Worm (Caenorhabditis elegans) whole organism, L2 larva: ENCODE measurements around the gene drr-1.

ENCODE experiments used
- C34F6.9 ChIP-seq: fragments of 150-350 bp; optimal IDR thresholded peaks from 2 replicates; lab custom pipeline; 2014; ENCODE audit warnings: missing biosample characterization, missing genetic modification characterization
- F13H6.1 ChIP-seq: sonication (generic microtip); optimal IDR thresholded peaks from 2 replicates; lab custom pipeline; 2016; ENCODE audit warnings: missing genetic modification characterization, missing compliant biosample characterization
- R02D3.7 ChIP-seq: fragments of 150-350 bp; optimal IDR thresholded peaks from 2 replicates; lab custom pipeline; 2014; ENCODE audit warnings: missing biosample characterization, missing genetic modification characterization
- ZK546.5 ChIP-seq: sonication (generic microtip); optimal IDR thresholded peaks from 2 replicates; lab custom pipeline; 2017; ENCODE audit warnings: missing biosample characterization, missing genetic modification characterization
- aly-2 ChIP-seq: fragments of 150-350 bp; optimal IDR thresholded peaks from 2 replicates; lab custom pipeline; 2014; ENCODE audit warnings: missing biosample characterization, missing genetic modification characterization
- ama-1 ChIP-seq: fragments of 150-350 bp; optimal IDR thresholded peaks from 2 replicates; lab custom pipeline; 2018; ENCODE audit warnings: inconsistent platforms
- blmp-1 ChIP-seq: sonication (generic microtip); optimal IDR thresholded peaks from 2 replicates; lab custom pipeline; 2017; ENCODE audit warnings: missing genetic modification characterization, mild to moderate bottlenecking, missing compliant biosample characterization, antibody characterized with exemption, moderate library complexity; ENCODE audit not compliant: insufficient read depth
- ceh-82 ChIP-seq: fragments of 150-350 bp; optimal IDR thresholded peaks from 2 replicates; lab custom pipeline; 2014; ENCODE audit warnings: missing biosample characterization, missing genetic modification characterization
- crh-2 ChIP-seq: sonication (generic microtip); optimal IDR thresholded peaks from 2 replicates; lab custom pipeline; 2017; ENCODE audit warnings: missing biosample characterization, missing genetic modification characterization
- egl-27 ChIP-seq: sonication (generic microtip); optimal IDR thresholded peaks from 3 replicates; lab custom pipeline; 2017; ENCODE audit warnings: missing biosample characterization, missing genetic modification reagents, missing genetic modification characterization
- fos-1 ChIP-seq: fragments of 150-350 bp; optimal IDR thresholded peaks from 2 replicates; lab custom pipeline; 2014; ENCODE audit warnings: missing biosample characterization, missing genetic modification characterization
- gmeb-1 ChIP-seq: fragments of 150-350 bp; optimal IDR thresholded peaks from 2 replicates; lab custom pipeline; 2014; ENCODE audit warnings: missing biosample characterization, missing genetic modification characterization
- lin-11 ChIP-seq: fragments of 150-350 bp; sonication (generic microtip); optimal IDR thresholded peaks from 2 replicates; lab custom pipeline; 2014; ENCODE audit warnings: missing biosample characterization, missing genetic modification characterization, inconsistent platforms, mixed read lengths
- lin-13 ChIP-seq: fragments of 150-350 bp; optimal IDR thresholded peaks from 2 replicates; lab custom pipeline; 2014; ENCODE audit warnings: missing biosample characterization, missing genetic modification reagents, missing genetic modification characterization
- lin-39 ChIP-seq: fragments of 150-350 bp; optimal IDR thresholded peaks from 2 replicates; lab custom pipeline; 2014; ENCODE audit warnings: missing biosample characterization, missing genetic modification reagents, missing genetic modification characterization
- lsy-2 ChIP-seq, 2 experiments: fragments of 150-350 bp in 1 of 2; sonication (generic microtip) in 1 of 2; optimal IDR thresholded peaks; 2 replicates each; lab custom pipeline; 2014 to 2017; ENCODE audit warnings: missing biosample characterization in 2 of 2, missing genetic modification characterization in 2 of 2
- mab-5 ChIP-seq: fragments of 150-350 bp; optimal IDR thresholded peaks from 2 replicates; lab custom pipeline; 2014; ENCODE audit warnings: missing biosample characterization, missing genetic modification characterization
- mbf-1 ChIP-seq: sonication (generic microtip); optimal IDR thresholded peaks from 2 replicates; lab custom pipeline; 2017; ENCODE audit warnings: missing biosample characterization, missing genetic modification characterization
- mdl-1 ChIP-seq, 2 experiments: fragments of 150-350 bp in 1 of 2; sonication (generic microtip) in 1 of 2; optimal IDR thresholded peaks; 2 replicates each; lab custom pipeline; 2017; ENCODE audit warnings: missing biosample characterization in 2 of 2, missing genetic modification characterization in 2 of 2
- nhr-10 ChIP-seq: sonication (generic microtip); optimal IDR thresholded peaks from 2 replicates; lab custom pipeline; 2017; ENCODE audit warnings: missing biosample characterization, missing genetic modification characterization
- nhr-12 ChIP-seq: fragments of 150-350 bp; optimal IDR thresholded peaks from 2 replicates; lab custom pipeline; 2014; ENCODE audit warnings: missing biosample characterization, missing genetic modification characterization
- nhr-129 ChIP-seq: fragments of 150-350 bp; optimal IDR thresholded peaks from 2 replicates; lab custom pipeline; 2014; ENCODE audit warnings: missing biosample characterization, missing genetic modification characterization
- nhr-21 ChIP-seq: fragments of 150-350 bp; optimal IDR thresholded peaks from 2 replicates; lab custom pipeline; 2014; ENCODE audit warnings: missing biosample characterization, missing genetic modification characterization
- nhr-23 ChIP-seq: fragments of 150-350 bp; optimal IDR thresholded peaks from 2 replicates; lab custom pipeline; 2014; ENCODE audit warnings: missing biosample characterization, missing genetic modification reagents, missing genetic modification characterization
- nhr-25 ChIP-seq: fragments of 150-350 bp; sonication (generic microtip); optimal IDR thresholded peaks from 3 replicates; lab custom pipeline; 2014; ENCODE audit warnings: missing biosample characterization, missing genetic modification characterization
- nhr-6 ChIP-seq: fragments of 150-350 bp; optimal IDR thresholded peaks from 2 replicates; lab custom pipeline; 2014; ENCODE audit warnings: missing biosample characterization, missing genetic modification characterization
- nhr-77 ChIP-seq: fragments of 150-350 bp; optimal IDR thresholded peaks from 2 replicates; lab custom pipeline; 2014; ENCODE audit warnings: missing biosample characterization, missing genetic modification characterization
- peb-1 ChIP-seq: fragments of 150-350 bp; optimal IDR thresholded peaks from 2 replicates; lab custom pipeline; 2014; ENCODE audit warnings: missing biosample characterization, missing genetic modification characterization
- sem-4 ChIP-seq: fragments of 150-350 bp; optimal IDR thresholded peaks from 2 replicates; lab custom pipeline; 2014; ENCODE audit warnings: missing biosample characterization, missing genetic modification reagents, missing genetic modification characterization
- skn-1 ChIP-seq: sonication (generic microtip); optimal IDR thresholded peaks from 2 replicates; lab custom pipeline; 2017; ENCODE audit warnings: missing biosample characterization, missing genetic modification characterization
- sma-3 ChIP-seq: sonication (generic microtip); optimal IDR thresholded peaks from 2 replicates; lab custom pipeline; 2016; ENCODE audit warnings: missing genetic modification reagents, missing genetic modification characterization, missing compliant biosample characterization
- sma-9 ChIP-seq, 2 experiments: fragments of 150-350 bp in 1 of 2; sonication (generic microtip) in 1 of 2; optimal IDR thresholded peaks; 2 replicates each; lab custom pipeline; 2014 to 2016; ENCODE audit warnings: missing genetic modification characterization in 2 of 2, mild to moderate bottlenecking in 1 of 2, missing biosample characterization in 1 of 2, missing compliant biosample characterization in 1 of 2, missing genetic modification reagents in 1 of 2, moderate library complexity in 1 of 2
- snpc-4 ChIP-seq: fragments of 150-350 bp; optimal IDR thresholded peaks from 2 replicates; lab custom pipeline; 2014; ENCODE audit warnings: missing biosample characterization, missing genetic modification characterization
- unc-39 ChIP-seq: fragments of 150-350 bp; optimal IDR thresholded peaks from 2 replicates; lab custom pipeline; 2014; ENCODE audit warnings: missing biosample characterization, missing genetic modification characterization
- unc-55 ChIP-seq: fragments of 150-350 bp; sonication (generic microtip); optimal IDR thresholded peaks from 3 replicates; lab custom pipeline; 2014; ENCODE audit warnings: missing biosample characterization, missing genetic modification reagents, missing genetic modification characterization
- zag-1 ChIP-seq: fragments of 150-350 bp; optimal IDR thresholded peaks from 2 replicates; lab custom pipeline; 2014; ENCODE audit warnings: missing biosample characterization, missing genetic modification characterization
- ztf-1 ChIP-seq: fragments of 200-800 bp; sonication (Bioruptor generic); conservative IDR thresholded peaks from 2 replicates; pipeline ENCODE4 v1.3.6; 2022; ENCODE audit warnings: missing genetic modification characterization, missing compliant biosample characterization
- ztf-4 ChIP-seq: fragments of 150-350 bp; optimal IDR thresholded peaks from 2 replicates; lab custom pipeline; 2014; ENCODE audit warnings: missing biosample characterization, missing genetic modification characterization

drr-1 gene

DNA sequence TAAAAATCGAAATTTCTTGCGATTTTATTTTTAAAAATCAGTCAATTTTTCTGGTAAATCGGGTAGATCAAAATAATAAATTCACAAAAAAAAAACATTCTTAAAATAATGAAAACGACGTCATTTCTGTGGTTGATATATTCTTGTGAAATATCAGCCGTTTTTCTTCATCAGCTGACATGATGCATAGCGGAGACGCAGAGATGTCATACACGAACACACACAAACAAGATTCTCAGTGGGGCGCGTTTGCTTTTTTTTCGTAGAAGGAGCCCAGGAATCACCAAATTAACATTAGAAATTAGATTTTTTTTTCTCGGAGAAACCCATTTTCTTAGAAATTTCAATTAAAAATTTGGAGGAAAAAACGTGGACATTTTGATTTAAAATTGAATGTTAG, 48.0 kb downstream of the drr-1 start:
- peak; percentile 81 for TF ChIP-seq nhr-6 (tag; lab: Kevin White, UChicago)
- TF ChIP-seq ceh-82 (tag; lab: Kevin White, UChicago) = peak; percentile 6
- peak; percentile 65 to 92 for TF ChIP-seq lsy-2 (tag; optimal IDR thresholded peaks at IDR 0.05; lab: Kevin White, UChicago)
- no peak for TF ChIP-seq unc-39
- peak; percentile 60 for TF ChIP-seq lin-11
- no peak for TF ChIP-seq peb-1
- TF ChIP-seq ama-1 (lab: Kevin White, UChicago) = peak; percentile 37
- TF ChIP-seq mbf-1 = no peak
- TF ChIP-seq zag-1 (tag; lab: Kevin White, UChicago) = peak; percentile 57
- TF ChIP-seq aly-2 (tag; lab: Kevin White, UChicago) = no peak
- peak; percentile 93 for TF ChIP-seq crh-2 (tag; lab: Kevin White, UChicago)
- TF ChIP-seq ZK546.5 (tag; lab: Kevin White, UChicago) = no peak
- TF ChIP-seq sma-3 = peak; percentile 77
- peak in 1 of 2 experiments; percentile 54 for TF ChIP-seq mdl-1 (tag; optimal IDR thresholded peaks at IDR 0.05; lab: Kevin White, UChicago)
- TF ChIP-seq fos-1 = peak; percentile 90
- peak; percentile 92 for TF ChIP-seq lin-13 (GFP tag; lab: Kevin White, UChicago)
- peak; percentile 66 for TF ChIP-seq F13H6.1
- TF ChIP-seq C34F6.9 = peak; percentile 97
- peak; percentile 96 for TF ChIP-seq unc-55 (GFP tag; lab: Kevin White, UChicago)
- peak; percentile 85 for TF ChIP-seq sma-9 (GFP tag; optimal IDR thresholded peaks at IDR 0.05; lab: Kevin White, UChicago)
- TF ChIP-seq sma-9 (tag; optimal IDR thresholded peaks at IDR 0.05; lab: Kevin White, UChicago) = no peak
- TF ChIP-seq lin-39 (tag; lab: Kevin White, UChicago) = no peak
- peak; percentile 69 for TF ChIP-seq egl-27 (tag; lab: Kevin White, UChicago)
- TF ChIP-seq nhr-12 (tag; lab: Kevin White, UChicago) = peak; percentile 18
- peak; percentile 73 for TF ChIP-seq nhr-21 (tag; lab: Kevin White, UChicago)
- peak; percentile 91 for TF ChIP-seq nhr-129 (tag; lab: Kevin White, UChicago)
- no peak for TF ChIP-seq nhr-23 (tag; lab: Kevin White, UChicago)
- peak; percentile 74 for TF ChIP-seq mab-5 (tag; lab: Kevin White, UChicago)
- no peak for TF ChIP-seq nhr-10 (tag; lab: Kevin White, UChicago)
- peak; percentile 76 for TF ChIP-seq nhr-25
- peak; percentile 84 for TF ChIP-seq gmeb-1 (tag; lab: Kevin White, UChicago)
- TF ChIP-seq blmp-1 (tag; lab: Kevin White, UChicago) = peak; percentile 7
- peak; percentile 69 for TF ChIP-seq ztf-4 (tag; lab: Kevin White, UChicago)
- peak; percentile 57 for TF ChIP-seq sem-4 (tag; lab: Kevin White, UChicago)
- peak; percentile 75 for TF ChIP-seq skn-1 (tag; lab: Kevin White, UChicago)
- peak; percentile 45 for TF ChIP-seq snpc-4 (tag; lab: Kevin White, UChicago)

ce11 chrII:13447166-13447643, 48.5 kb downstream of the drr-1 start, which contains the start of gene tbc-14:
Gene tbc-14 (minus strand): TSS chrII:13447593.
- no peak for TF ChIP-seq nhr-12 (tag; lab: Kevin White, UChicago)
- no peak for TF ChIP-seq ztf-1 (GFP tag; lab: Robert Waterston, UW)

- TF ChIP-seq nhr-21 (tag; lab: Kevin White, UChicago) = no peak
- TF ChIP-seq ceh-82 (tag; lab: Kevin White, UChicago) = no peak
- no peak for TF ChIP-seq R02D3.7 (tag; lab: Kevin White, UChicago)
- TF ChIP-seq lin-13 (GFP tag; lab: Kevin White, UChicago) = no peak
- no peak for TF ChIP-seq nhr-77
- TF ChIP-seq F13H6.1 = no peak
Observed at ce11 chrII:13446597-13446996, 49.1 kb downstream of the drr-1 start.
